Worm (Caenorhabditis elegans): ENCODE data around the gene msp-65.

The msp-65 gene

DNA sequence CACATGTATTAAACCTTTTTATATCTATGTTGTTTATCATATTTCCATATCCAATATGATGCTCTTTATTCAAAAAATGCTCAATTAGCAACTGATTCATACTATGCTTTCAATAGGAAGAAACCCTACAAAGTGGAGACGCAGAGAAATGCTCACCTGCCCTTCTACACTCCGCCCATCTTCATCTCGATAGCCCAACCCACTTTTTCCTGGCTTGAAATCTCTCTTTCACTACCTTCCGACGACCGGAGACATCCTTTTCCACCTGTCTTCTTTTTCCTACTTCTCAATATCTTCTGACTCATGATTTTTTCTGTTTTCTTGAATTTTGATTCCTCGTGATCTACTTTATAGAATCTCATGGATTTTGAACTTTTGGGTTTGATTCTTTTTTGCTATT lies 27.4 kb upstream of the msp-65 start:
- TF ChIP-seq tbx-9 (tag; optimal IDR thresholded peaks at IDR 0.05; ENCODE audit: borderline replicate concordance) (no peak), ceh-27 (GFP tag; optimal IDR thresholded peaks at IDR 0.05) (no peak), snpc-3.4 (tag; optimal IDR thresholded peaks at IDR 0.05) (no peak), Y53G8AR.9 (GFP tag; conservative IDR thresholded peaks at IDR 0.05) (no peak), ztf-28 (GFP tag; IDR thresholded peaks at IDR 0.05) (no peak), Y79H2A.3 (GFP tag; conservative IDR thresholded peaks at IDR 0.05) (no peak), K12H6.12 (tag; optimal IDR thresholded peaks at IDR 0.05) (no peak), lag-1 (GFP tag; IDR thresholded peaks at IDR 0.05) (no peak), chd-7 (tag; optimal IDR thresholded peaks at IDR 0.05) (no peak), fkh-3 (tag; optimal IDR thresholded peaks at IDR 0.05) (no peak), dox-1 (GFP tag; IDR thresholded peaks at IDR 0.05) (no peak)

DNA sequence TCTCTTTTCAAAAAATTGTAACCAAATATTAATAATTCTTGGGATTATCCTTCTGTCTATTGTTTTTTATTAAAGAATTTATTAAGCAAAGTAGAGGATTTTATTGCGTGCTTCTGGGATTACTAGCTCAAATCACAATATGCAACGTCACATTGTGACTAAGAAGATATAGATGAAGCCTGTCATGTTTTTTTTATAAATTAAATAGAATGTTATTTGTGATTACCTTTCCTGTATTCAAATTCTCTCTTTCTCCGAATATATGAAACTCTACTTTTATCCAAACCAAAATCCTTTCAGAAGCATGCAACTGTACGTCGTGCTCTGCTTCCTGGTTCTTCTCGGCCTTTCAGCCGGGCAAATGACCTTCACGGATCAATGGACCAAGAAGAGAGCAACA lies 25.8 kb upstream of the msp-65 start, which contains the start of gene nlp-47:
nlp-47 (plus strand) TSS at position 301 of the 400 bp plus-strand sequence.
- no peak for TF ChIP-seq pbrm-1 (GFP tag; IDR thresholded peaks at IDR 0.05)
- TF ChIP-seq mxl-1 (tag; optimal IDR thresholded peaks at IDR 0.05): no peak
- TF ChIP-seq nhr-179 (tag; optimal IDR thresholded peaks at IDR 0.05): no peak
- TF ChIP-seq snpc-4 (GFP tag; optimal IDR thresholded peaks at IDR 0.05): no peak
- no peak for TF ChIP-seq snpc-4 (tag; optimal IDR thresholded peaks at IDR 0.05)

DNA sequence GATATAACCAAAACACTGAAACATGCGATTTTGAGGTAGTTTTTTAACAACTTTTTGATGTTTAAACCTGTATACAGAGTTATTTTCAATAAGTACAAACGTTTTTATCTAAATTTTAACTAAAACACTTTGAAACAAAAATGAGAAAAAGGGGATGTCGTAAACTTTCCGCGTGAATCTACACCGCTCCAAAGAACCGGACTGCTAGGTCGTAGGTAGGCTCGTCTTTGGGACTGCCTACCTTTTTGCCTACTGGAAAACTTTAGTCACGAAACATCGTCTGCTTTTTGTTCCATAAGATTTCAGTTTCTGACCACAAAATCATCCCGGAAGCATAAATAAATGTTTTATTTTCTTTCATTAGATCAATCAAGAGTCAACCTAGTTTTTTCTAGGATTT lies 25.1 kb upstream of the msp-65 start:
- TF ChIP-seq ztf-28 (GFP tag; IDR thresholded peaks at IDR 0.05) (no peak), akir-1 (GFP tag; optimal IDR thresholded peaks at IDR 0.05) (no peak), ceh-27 (GFP tag; optimal IDR thresholded peaks at IDR 0.05) (no peak), F10E7.11 (tag; optimal IDR thresholded peaks at IDR 0.05) (no peak), pha-4 (tag; optimal IDR thresholded peaks at IDR 0.05) (no peak), ztf-18 (tag; optimal IDR thresholded peaks at IDR 0.05) (no peak), lin-26 (GFP tag; IDR thresholded peaks at IDR 0.05) (no peak), F57C9.4 (tag; optimal IDR thresholded peaks at IDR 0.05) (no peak), ekl-4 (GFP tag; IDR thresholded peaks at IDR 0.05) (no peak), bed-2 (GFP tag; IDR thresholded peaks at IDR 0.05) (no peak), F52B5.7 (tag; optimal IDR thresholded peaks at IDR 0.05) (no peak), fkh-3 (tag; optimal IDR thresholded peaks at IDR 0.05) (no peak), snpc-3.4 (tag; optimal IDR thresholded peaks at IDR 0.05) (no peak), lin-40 (tag; optimal IDR thresholded peaks at IDR 0.05) (no peak)

DNA sequence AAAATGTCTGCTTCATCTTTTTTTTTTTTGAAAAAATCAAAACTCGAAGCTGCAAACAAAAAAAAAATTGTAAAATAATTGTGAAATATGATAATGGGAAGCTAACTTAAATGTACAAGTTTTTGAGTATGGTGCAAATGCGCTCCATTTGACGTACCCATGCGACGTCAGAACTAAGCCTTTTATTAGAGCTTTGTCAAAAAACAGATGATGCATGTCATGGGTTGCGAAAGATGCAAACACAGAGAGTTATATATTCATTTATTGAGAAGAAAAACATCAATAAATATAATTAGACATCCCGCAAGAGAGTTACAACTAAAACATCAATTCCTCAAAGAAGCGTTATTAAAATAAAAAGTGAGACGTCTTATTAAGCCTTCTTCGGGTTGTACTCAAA lies 21.9 kb upstream of the msp-65 start:
- TF ChIP-seq B0035.1 (tag; optimal IDR thresholded peaks at IDR 0.05) (no peak), atf-7 (tag; optimal IDR thresholded peaks at IDR 0.05) (no peak), ama-1 (optimal IDR thresholded peaks at IDR 0.05) (no peak), ama-1 (GFP tag; optimal IDR thresholded peaks at IDR 0.05) (no peak), sdz-38 (tag; optimal IDR thresholded peaks at IDR 0.05) (no peak), ets-4 (GFP tag; optimal IDR thresholded peaks at IDR 0.05) (no peak), athp-1 (tag; optimal IDR thresholded peaks at IDR 0.05) (no peak), B0336.3 (GFP tag; IDR thresholded peaks at IDR 0.05) (no peak), ztf-26 (tag; optimal IDR thresholded peaks at IDR 0.05) (no peak), nfyb-1 (GFP tag; IDR thresholded peaks at IDR 0.05) (no peak), hmg-20 (GFP tag; IDR thresholded peaks at IDR 0.05) (no peak), Y95B8A.8 (GFP tag; IDR thresholded peaks at IDR 0.05) (no peak), Y79H2A.3 (GFP tag; conservative IDR thresholded peaks at IDR 0.05) (no peak), tbp1 (GFP tag; optimal IDR thresholded peaks at IDR 0.05) (no peak), nhr-90 (tag; optimal IDR thresholded peaks at IDR 0.05) (no peak), pha-4 (tag; optimal IDR thresholded peaks at IDR 0.05) (no peak), snpc-1.1 (tag; optimal IDR thresholded peaks at IDR 0.05; ENCODE audit: insufficient read depth) (no peak), ceh-58 (GFP tag; IDR thresholded peaks at IDR 0.05) (no peak), lsl-1 (GFP tag; optimal IDR thresholded peaks at IDR 0.05) (no peak)
